Fruit fly (Drosophila melanogaster): Measurements from ENCODE around the gene tacc.
A peak's percentile ranks its signal among the peaks of the same experiment; 100 is the strongest.

The tacc gene

dm6 chr3R:4728448-4728847 lies 20.4 kb downstream of the tacc start:
- peak; percentile 95 for TF ChIP-seq stwl (tag; optimal IDR thresholded peaks at IDR 0.05)
- TF ChIP-seq odd (GFP tag; optimal IDR thresholded peaks at IDR 0.05), result no peak
- TF ChIP-seq jigr1 (GFP tag; IDR thresholded peaks at IDR 0.05), result 0 out of 3 replicates have a peak, but pooled peaks have one; percentile 23
- TF ChIP-seq CG14710 (tag; optimal IDR thresholded peaks at IDR 0.05), result peak; percentile 90
- no peak for TF ChIP-seq run (tag; optimal IDR thresholded peaks at IDR 0.05)
- TF ChIP-seq CG16813 (GFP tag; IDR thresholded peaks at IDR 0.05; ENCODE audit: partially characterized antibody), result peak; percentile 49; the same call in 2 of the 3 replicates
- 0 out of 3 replicates have a peak, but pooled peaks have one; percentile 26 for TF ChIP-seq HLH4C (GFP tag; IDR thresholded peaks at IDR 0.05; ENCODE audit: partially characterized antibody)
- TF ChIP-seq vvl (GFP tag; IDR thresholded peaks at IDR 0.05), result 0 out of 2 replicates have a peak, but pooled peaks have one; percentile 30
- no peak for TF ChIP-seq Fer2 (tag; optimal IDR thresholded peaks at IDR 0.05)
- TF ChIP-seq Dll (GFP tag; IDR thresholded peaks at IDR 0.05; ENCODE audit: partially characterized antibody), result 0 out of 4 replicates have a peak, but pooled peaks have one; percentile 13
- no peak for TF ChIP-seq Ets65A (GFP tag)
- no peak for TF ChIP-seq ci (GFP tag; IDR thresholded peaks at IDR 0.05)
- no peak for TF ChIP-seq CG30020 (tag; optimal IDR thresholded peaks at IDR 0.05)
- 0 out of 3 replicates have a peak, but pooled peaks have one; percentile 28 for TF ChIP-seq vnd (GFP tag; IDR thresholded peaks at IDR 0.05; ENCODE audit: partially characterized antibody)
- TF ChIP-seq CG7357 (GFP tag; IDR thresholded peaks at IDR 0.05), result no peak

DNA sequence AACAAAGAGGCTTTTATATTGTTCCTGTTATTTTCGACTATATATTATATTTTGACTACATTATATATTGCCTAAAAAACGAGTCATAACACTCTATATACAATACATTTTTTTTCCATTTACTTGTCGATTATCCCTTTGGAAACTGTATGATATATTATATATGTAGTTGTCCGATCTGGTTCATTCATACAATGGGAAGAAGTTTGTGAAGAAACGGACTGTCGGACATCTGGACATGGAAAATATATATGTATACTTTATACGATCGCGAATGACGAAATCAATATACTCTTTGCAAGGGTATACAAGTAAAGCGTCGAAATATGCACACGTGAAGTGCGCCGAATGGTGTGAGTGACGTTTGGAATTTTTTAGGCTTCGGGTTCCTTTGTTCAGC lies 22.1 kb downstream of the tacc start:
- TF ChIP-seq Sox102F (GFP tag; optimal IDR thresholded peaks at IDR 0.05) (peak; percentile 8), chm (GFP tag; IDR thresholded peaks at IDR 0.05) (no peak), D19A (tag; optimal IDR thresholded peaks at IDR 0.05) (peak; percentile 81), jumu (GFP tag; optimal IDR thresholded peaks at IDR 0.05) (no peak), sens (GFP tag) (peak; percentile 55), CG17361 (GFP tag; IDR thresholded peaks at IDR 0.05) (0 out of 3 replicates have a peak, but pooled peaks have one; percentile 11)

dm6 chr3R:4726294-4726693 lies 22.6 kb downstream of the tacc start:
- peak; percentile 48 for TF ChIP-seq Ets65A (GFP tag)
- peak in 1 of 2 experiments; percentile 79 for TF ChIP-seq Pdp1 (GFP tag; optimal IDR thresholded peaks at IDR 0.05)
- no peak for TF ChIP-seq gsb (GFP tag; IDR thresholded peaks at IDR 0.05)
- no peak for TF ChIP-seq danr (GFP tag; IDR thresholded peaks at IDR 0.05)
- TF ChIP-seq crol (GFP tag; IDR thresholded peaks at IDR 0.05), result peak; percentile 65
- TF ChIP-seq Hr78 (GFP tag; optimal IDR thresholded peaks at IDR 0.05), result peak in 1 of 2 experiments; percentile 27
- TF ChIP-seq Lim3 (GFP tag; IDR thresholded peaks at IDR 0.05), result no peak
- 0 out of 2 replicates have a peak, but pooled peaks have one; percentile 29 for TF ChIP-seq Bgb (GFP tag; IDR thresholded peaks at IDR 0.05; ENCODE audit: partially characterized antibody)
- TF ChIP-seq kni (GFP tag; optimal IDR thresholded peaks at IDR 0.05), result peak; percentile 67
- TF ChIP-seq CG6813 (GFP tag; optimal IDR thresholded peaks at IDR 0.05), result no peak
- TF ChIP-seq CG8089 (GFP tag; optimal IDR thresholded peaks at IDR 0.05), result no peak
- TF ChIP-seq CG32532 (GFP tag; IDR thresholded peaks at IDR 0.05), result 0 out of 2 replicates have a peak, but pooled peaks have one; percentile 15
- TF ChIP-seq Drgx (GFP tag; IDR thresholded peaks at IDR 0.05), result 0 out of 2 replicates have a peak, but pooled peaks have one; percentile 17

DNA sequence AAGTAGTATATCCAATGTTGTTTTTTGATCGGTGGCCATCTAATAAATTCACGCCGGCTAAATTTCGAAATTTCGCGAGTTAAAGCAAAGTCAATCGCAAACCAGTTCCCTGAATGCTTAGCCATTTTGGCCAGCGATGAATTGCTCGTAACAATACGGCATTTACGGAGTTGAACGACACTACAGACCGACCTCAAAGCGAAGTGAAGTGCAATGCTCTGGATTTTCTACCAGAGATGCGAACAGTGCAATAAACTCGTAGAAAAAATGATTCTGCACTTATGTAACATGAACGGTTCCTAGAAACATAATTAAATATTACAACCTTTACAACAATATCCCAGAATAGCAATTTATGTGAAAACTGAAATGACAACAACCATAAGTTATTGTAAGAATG lies 23.5 kb downstream of the tacc start:
- TF ChIP-seq Bgb (GFP tag; IDR thresholded peaks at IDR 0.05; ENCODE audit: partially characterized antibody) (no peak), E2f2 (GFP tag; IDR thresholded peaks at IDR 0.05) (no peak), Side (GFP tag; optimal IDR thresholded peaks at IDR 0.05) (no peak), CG31388 (GFP tag; optimal IDR thresholded peaks at IDR 0.05) (no peak), Xbp1 (GFP tag; optimal IDR thresholded peaks at IDR 0.05) (no peak), Doc2 (GFP tag; IDR thresholded peaks at IDR 0.05) (no peak), psq (GFP tag; optimal IDR thresholded peaks at IDR 0.05) (no peak), sens (GFP tag) (peak; percentile 17), Vsx1 (GFP tag; optimal IDR thresholded peaks at IDR 0.05) (no peak), tio (GFP tag; optimal IDR thresholded peaks at IDR 0.05) (no peak), NfI (GFP tag; optimal IDR thresholded peaks at IDR 0.05) (no peak), bbx (GFP tag; IDR thresholded peaks at IDR 0.05; ENCODE audit: partially characterized antibody) (no peak), Pdp1 (GFP tag; optimal IDR thresholded peaks at IDR 0.05) (peak in 1 of 2 experiments; percentile 35), jing (GFP tag; optimal IDR thresholded peaks at IDR 0.05) (no peak), H15 (GFP tag; IDR thresholded peaks at IDR 0.05) (no peak), Atf6 (GFP tag; IDR thresholded peaks at IDR 0.05) (no peak)

All from whole organism, embryonic.